Fruit fly (Drosophila melanogaster) whole organism: Measurements from ENCODE around the gene CG33648.

ENCODE experiments used
- CG8478 ChIP-seq: fragments of >200 bp; optimal IDR thresholded peaks from 2 replicates; lab custom pipeline; 2018; ENCODE audit warnings: inconsistent platforms
- Dll ChIP-seq: fragments of >200 bp; optimal IDR thresholded peaks from 2 replicates; lab custom pipeline; 2017
- pan ChIP-seq: fragments of >200 bp; optimal IDR thresholded peaks from 2 replicates; lab custom pipeline; 2017
- usp ChIP-seq: fragments of >200 bp; optimal IDR thresholded peaks from 2 replicates; lab custom pipeline; 2017; ENCODE audit warnings: missing biosample characterization, missing genetic modification characterization, mixed read lengths

DNA sequence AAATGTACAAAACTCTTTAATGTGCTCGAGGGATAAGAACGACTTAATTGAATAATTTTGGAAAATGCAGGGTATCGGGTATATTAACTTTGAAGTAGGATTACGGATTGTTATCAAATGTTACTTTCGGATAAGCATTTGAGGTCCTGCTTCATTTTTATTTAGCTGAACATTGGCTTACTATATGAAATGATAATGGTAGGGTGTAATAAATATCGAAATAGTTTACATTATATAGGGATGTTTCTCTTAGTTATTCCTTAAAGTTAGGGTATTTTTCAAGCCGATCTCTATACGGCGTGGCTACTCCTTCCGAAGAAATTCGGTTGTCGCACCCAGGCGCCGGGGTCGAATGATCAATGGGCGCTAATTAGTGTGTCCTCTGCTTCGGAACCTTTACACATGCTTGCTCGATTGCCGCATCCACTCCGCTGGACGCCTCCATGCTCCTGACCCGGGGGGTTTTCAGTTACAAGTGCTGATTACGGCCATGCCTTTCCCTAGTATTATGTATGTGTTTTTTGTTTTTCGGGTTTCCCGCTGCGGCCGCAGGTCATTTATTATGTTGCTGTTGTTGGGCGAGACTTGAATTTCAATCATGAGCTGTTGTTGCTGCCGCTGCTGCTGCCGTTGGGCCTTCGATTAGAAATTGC is 15.9 kb downstream of the CG33648 start:
- no peak for TF ChIP-seq usp (GFP tag; lab: Kevin White, UChicago)
- TF ChIP-seq pan (lab: Kevin White, UChicago) = no peak
- no peak for TF ChIP-seq Dll
- TF ChIP-seq CG8478 = no peak
